Fruit fly (Drosophila melanogaster) Kc167 (cell line): ENCODE measurements around the gene Agpat3.

Experiments used
- h ChIP-seq: fragments of >200 bp; optimal IDR thresholded peaks from 3 replicates; lab custom pipeline; 2018; ENCODE audit warnings: missing external identifiers
- psq ChIP-seq: fragments of >200 bp; optimal IDR thresholded peaks from 2 replicates; lab custom pipeline; 2017; ENCODE audit warnings: missing external identifiers

- no peak for TF ChIP-seq psq
- no peak for TF ChIP-seq h
These were observed 24.7 kb upstream of the Agpat3 start for dm6 chr3L:16410234-16411119.
